Worm (Caenorhabditis elegans): ENCODE results near the gene sms-3.

Gene sms-3

DNA sequence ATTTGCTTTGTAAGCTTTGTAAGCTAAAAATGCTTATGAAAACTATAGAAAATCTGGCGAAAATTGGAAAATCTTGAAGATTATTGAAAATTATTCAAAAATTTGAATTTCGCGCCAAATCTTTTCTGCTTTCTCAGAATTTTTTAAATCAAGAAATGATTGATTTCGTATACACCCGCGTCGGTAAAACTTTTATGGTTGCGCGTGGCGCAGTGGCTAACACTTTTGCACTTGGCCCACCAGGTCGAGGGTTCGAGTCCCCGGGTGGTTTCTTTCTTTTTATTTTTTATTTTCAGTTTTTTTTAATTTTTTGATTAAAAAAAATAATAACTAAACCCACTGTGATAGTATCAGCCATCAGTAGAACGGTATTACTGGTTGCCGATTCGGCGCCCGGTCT lies 2.0 kb downstream of the sms-3 start (continued):
- TF ChIP-seq sdz-38 (tag; optimal IDR thresholded peaks at IDR 0.05), result no peak
- peak; percentile 48 for TF ChIP-seq lsl-1 (GFP tag; optimal IDR thresholded peaks at IDR 0.05)
- peak; percentile 52 for TF ChIP-seq lin-54 (GFP tag; optimal IDR thresholded peaks at IDR 0.05)
- TF ChIP-seq nhr-90 (tag; optimal IDR thresholded peaks at IDR 0.05), result peak; percentile 60
- TF ChIP-seq tlf-1 (GFP tag; optimal IDR thresholded peaks at IDR 0.05), result no peak
- TF ChIP-seq ZK185.1 (tag; optimal IDR thresholded peaks at IDR 0.05; ENCODE audit: poor library complexity, severe bottlenecking), result no peak
- no peak for TF ChIP-seq madf-8 (GFP tag; conservative IDR thresholded peaks at IDR 0.05)
- TF ChIP-seq die-1 (tag; optimal IDR thresholded peaks at IDR 0.05), result peak; percentile 70
- TF ChIP-seq Y53G8AR.9 (GFP tag; conservative IDR thresholded peaks at IDR 0.05), result 0 out of 2 replicates have a peak, but pooled peaks have one; percentile 55
- peak; percentile 65; the same call in 1 of the 2 replicates for TF ChIP-seq pbrm-1 (GFP tag; IDR thresholded peaks at IDR 0.05)
- peak; percentile 31 for TF ChIP-seq snpc-3.4 (tag; optimal IDR thresholded peaks at IDR 0.05)
- TF ChIP-seq Y95B8A.8 (GFP tag; IDR thresholded peaks at IDR 0.05), result 0 out of 2 replicates have a peak, but pooled peaks have one; percentile 26
- no peak for TF ChIP-seq let-526 (GFP tag; IDR thresholded peaks at IDR 0.05)
- TF ChIP-seq B0261.1 (tag; optimal IDR thresholded peaks at IDR 0.05), result peak; percentile 73
- TF ChIP-seq attf-5 (GFP tag; optimal IDR thresholded peaks at IDR 0.05), result peak; percentile 9
- TF ChIP-seq Y53F4B.3 (GFP tag; IDR thresholded peaks at IDR 0.05), result no peak
- TF ChIP-seq ceh-27 (GFP tag; optimal IDR thresholded peaks at IDR 0.05), result no peak
- TF ChIP-seq nhr-80 (tag; optimal IDR thresholded peaks at IDR 0.05), result no peak
- peak; percentile 16 for TF ChIP-seq him-1 (tag; optimal IDR thresholded peaks at IDR 0.05)
- no peak for TF ChIP-seq chd-7 (tag; optimal IDR thresholded peaks at IDR 0.05)
- peak; percentile 76 for TF ChIP-seq rpc-1 (optimal IDR thresholded peaks at IDR 0.05)
- peak; percentile 92 for TF ChIP-seq rpc-1 (tag; optimal IDR thresholded peaks at IDR 0.05)
- TF ChIP-seq rec-8 (tag; optimal IDR thresholded peaks at IDR 0.05), result peak in 1 of 2 experiments; percentile 31
- TF ChIP-seq lin-26 (GFP tag; IDR thresholded peaks at IDR 0.05), result peak; percentile 92
- TF ChIP-seq T07F8.4 (tag; optimal IDR thresholded peaks at IDR 0.05), result peak; percentile 1
- no peak for TF ChIP-seq B0019.2 (GFP tag; conservative IDR thresholded peaks at IDR 0.05)
- no peak for TF ChIP-seq ztf-28 (GFP tag; IDR thresholded peaks at IDR 0.05)
- peak; percentile 44; the same call in 1 of the 2 replicates for TF ChIP-seq hmg-1.2 (GFP tag; IDR thresholded peaks at IDR 0.05)
- TF ChIP-seq snpc-1.3 (tag; optimal IDR thresholded peaks at IDR 0.05; ENCODE audit: insufficient read depth), result peak; percentile 59
- 0 out of 2 replicates have a peak, but pooled peaks have one; percentile 66 for TF ChIP-seq ztf-25 (GFP tag; IDR thresholded peaks at IDR 0.05)
- TF ChIP-seq athp-1 (tag; optimal IDR thresholded peaks at IDR 0.05), result no peak
- peak; percentile 4 for TF ChIP-seq efl-1 (GFP tag; optimal IDR thresholded peaks at IDR 0.05)
- TF ChIP-seq lir-1 (GFP tag; conservative IDR thresholded peaks at IDR 0.05), result no peak
- no peak for TF ChIP-seq egrh-3 (GFP tag; IDR thresholded peaks at IDR 0.05)
- peak; percentile 34 for TF ChIP-seq ztf-18 (tag; optimal IDR thresholded peaks at IDR 0.05)

DNA sequence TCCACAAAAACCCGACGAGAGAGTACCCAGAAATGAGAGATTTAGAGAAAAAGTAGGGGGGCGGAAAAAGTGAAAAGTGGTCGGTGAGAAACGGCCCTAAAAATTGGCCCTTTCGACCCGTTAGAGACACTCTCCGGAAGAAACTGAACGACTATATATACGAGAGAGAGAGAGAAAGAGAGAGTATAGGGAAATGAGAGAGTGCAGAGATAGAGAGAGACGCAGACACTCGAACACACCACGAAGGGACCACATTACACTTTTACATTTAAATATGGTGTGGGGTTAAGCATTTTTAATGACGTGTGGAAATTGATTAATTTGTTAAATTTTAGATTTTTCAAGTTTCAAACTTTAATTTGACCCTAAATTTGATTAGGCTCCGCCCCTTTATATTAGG lies 9.3 kb downstream of the sms-3 start:
- TF ChIP-seq bed-1 (GFP tag; IDR thresholded peaks at IDR 0.05), result no peak
- no peak for TF ChIP-seq attf-3 (GFP tag; conservative IDR thresholded peaks at IDR 0.05)
- TF ChIP-seq B0336.3 (GFP tag; IDR thresholded peaks at IDR 0.05), result no peak
- TF ChIP-seq repo-1 (tag; optimal IDR thresholded peaks at IDR 0.05), result no peak
- TF ChIP-seq hmg-1.2 (GFP tag; IDR thresholded peaks at IDR 0.05), result peak; percentile 91
- no peak for TF ChIP-seq Y56A3A.18 (GFP tag; IDR thresholded peaks at IDR 0.05)
- TF ChIP-seq hmg-20 (GFP tag; IDR thresholded peaks at IDR 0.05), result no peak

All from whole organism, young adult.